Worm (Caenorhabditis elegans): ENCODE results near the gene abhd-12.

abhd-12 gene

ce11 chrV:8018919-8019318, 35.2 kb downstream of the abhd-12 start:
- no peak for TF ChIP-seq unc-62 (GFP tag; optimal IDR thresholded peaks at IDR 0.05)

DNA sequence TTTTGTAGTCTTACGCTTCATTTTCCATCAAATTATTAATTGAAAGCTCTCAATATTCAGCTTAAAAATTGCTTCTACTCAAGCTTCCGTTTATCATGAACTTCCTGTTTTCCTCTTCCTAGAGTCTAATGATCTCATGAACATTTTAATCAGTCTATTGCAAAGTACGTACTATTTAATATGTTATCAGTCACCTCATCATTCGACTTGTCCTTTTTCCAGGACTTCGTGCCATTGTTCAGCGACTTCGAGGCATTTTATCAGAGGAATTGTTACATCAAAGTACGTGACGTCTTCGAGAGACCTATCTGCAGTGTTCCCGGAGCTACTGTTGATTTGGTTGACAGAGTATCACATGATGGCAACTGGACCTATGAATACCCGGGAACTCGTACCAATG, 36.1 kb downstream of the abhd-12 start:
- TF ChIP-seq unc-62 (GFP tag; optimal IDR thresholded peaks at IDR 0.05) = no peak

- TF ChIP-seq unc-62 (GFP tag; optimal IDR thresholded peaks at IDR 0.05) = no peak
Measured at ce11 chrV:8022040-8022439, 38.4 kb downstream of the abhd-12 start, which contains the start of gene ech-3. TSS of gene ech-3 (plus strand) at chrV:8022217.

ce11 chrV:8024752-8025151, 41.1 kb downstream of the abhd-12 start, which contains the start of gene F43H9.3:
TSS of gene F43H9.3 (minus strand) at chrV:8024940.
- no peak for TF ChIP-seq unc-62 (GFP tag; optimal IDR thresholded peaks at IDR 0.05)

DNA sequence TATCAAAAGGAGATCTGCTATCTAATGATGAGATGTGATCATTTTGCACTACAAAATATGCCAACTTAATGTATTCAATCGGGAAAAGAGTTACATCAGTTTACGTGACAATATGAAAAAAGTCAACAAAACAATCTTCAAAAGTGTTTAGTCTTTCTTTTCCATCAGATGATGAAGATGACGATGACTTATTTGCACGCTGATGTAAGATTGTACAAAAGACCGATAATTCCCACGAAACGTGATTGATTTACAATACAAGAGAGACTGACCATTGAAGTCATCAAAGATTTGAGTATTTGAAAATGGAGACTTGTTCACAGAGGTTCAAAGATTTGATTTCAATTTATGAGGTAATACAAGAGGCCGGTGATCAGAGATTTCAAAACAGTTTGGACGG, 41.6 kb downstream of the abhd-12 start:
- no peak for TF ChIP-seq unc-62 (GFP tag; optimal IDR thresholded peaks at IDR 0.05)

DNA sequence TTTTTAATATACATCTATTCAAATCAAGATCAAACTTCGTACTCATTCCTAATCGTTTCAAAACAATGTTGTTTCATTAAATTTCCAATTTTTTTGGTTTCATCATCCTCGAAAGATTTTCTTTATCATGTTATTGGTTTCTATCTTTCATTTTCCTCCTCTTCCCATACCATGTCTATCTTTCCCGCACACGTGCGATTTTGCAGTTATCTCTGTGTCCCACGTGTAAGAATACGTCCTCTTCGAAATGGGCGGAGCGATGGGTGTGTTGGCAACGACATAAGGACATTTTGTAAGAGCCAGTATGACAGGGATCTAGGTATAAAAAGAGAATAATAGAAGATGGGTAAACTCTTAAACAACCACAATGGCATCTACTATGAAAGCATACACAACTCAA, 42.7 kb downstream of the abhd-12 start, which contains the start of gene F43H9.4:
Gene F43H9.4 (plus strand): TSS at position 366 of the 400 bp plus-strand sequence.
- TF ChIP-seq unc-62 (GFP tag; optimal IDR thresholded peaks at IDR 0.05) = no peak

DNA sequence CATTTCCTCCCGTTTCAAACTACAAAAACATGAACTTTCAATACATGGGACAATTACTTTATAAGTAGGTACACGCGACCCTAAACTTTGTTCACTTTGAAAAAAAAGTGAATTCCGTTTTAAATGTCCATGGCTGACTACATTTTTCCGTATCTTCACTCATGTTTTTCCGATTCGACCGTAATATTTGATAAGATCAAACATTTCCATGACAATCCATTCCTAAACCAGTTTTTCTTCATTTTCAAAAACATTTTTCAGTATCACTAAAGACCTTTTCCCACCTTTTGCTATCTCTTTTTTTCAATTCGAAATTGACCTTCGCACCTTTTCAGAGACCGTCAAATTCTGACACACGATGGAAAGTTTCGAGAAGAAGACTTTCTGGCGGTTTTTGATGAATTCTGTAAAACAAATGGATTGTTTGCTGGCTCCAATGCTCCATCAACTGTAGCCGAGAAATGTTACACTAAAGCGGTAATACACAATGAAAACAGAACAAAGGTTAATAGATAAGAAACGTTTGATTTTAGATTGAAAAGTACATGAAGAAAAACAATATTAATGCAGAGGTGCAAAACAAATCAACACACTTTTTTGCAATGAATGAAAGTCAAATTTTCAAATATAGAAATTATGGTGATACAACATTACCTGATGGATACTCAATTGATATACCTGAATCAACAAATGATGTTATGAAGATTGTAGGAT, 43.9 kb downstream of the abhd-12 start:
- no peak for TF ChIP-seq unc-62 (GFP tag; optimal IDR thresholded peaks at IDR 0.05)

DNA sequence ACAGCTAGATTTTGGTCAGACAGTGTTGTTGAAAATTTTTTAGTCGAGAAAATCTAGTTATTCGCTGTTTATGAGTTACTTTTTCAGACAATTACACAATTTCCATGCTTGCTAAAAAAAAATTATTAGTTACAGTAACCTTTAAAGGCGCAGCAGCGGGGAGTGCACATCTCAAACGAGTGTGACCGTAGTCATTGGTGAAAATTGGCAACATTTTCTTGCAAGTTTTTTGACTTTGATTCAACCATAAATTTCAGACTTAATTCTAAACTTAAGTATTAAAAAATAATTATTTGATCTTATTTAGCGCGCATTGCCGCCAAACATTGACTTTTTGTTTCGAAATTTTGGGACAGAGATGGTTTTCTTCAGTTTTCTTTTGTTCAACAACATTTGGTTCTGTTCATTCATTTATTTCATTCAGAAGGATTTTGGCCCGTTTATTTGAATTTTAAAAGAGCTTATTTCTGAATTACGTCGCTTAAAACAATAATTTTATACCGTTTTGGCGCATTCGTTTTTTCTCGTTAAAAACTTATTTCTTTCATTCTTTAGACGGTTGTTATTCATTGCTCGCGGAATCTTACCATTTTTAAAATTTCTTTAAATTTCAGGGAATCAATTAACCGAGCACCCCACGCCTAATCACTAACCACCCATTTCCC, 45.3 kb downstream of the abhd-12 start, which contains the start of gene oma-2:
Gene oma-2 (plus strand): TSS at position 615 of the 665 bp plus-strand sequence.
- TF ChIP-seq unc-62 (GFP tag; optimal IDR thresholded peaks at IDR 0.05) = no peak

DNA sequence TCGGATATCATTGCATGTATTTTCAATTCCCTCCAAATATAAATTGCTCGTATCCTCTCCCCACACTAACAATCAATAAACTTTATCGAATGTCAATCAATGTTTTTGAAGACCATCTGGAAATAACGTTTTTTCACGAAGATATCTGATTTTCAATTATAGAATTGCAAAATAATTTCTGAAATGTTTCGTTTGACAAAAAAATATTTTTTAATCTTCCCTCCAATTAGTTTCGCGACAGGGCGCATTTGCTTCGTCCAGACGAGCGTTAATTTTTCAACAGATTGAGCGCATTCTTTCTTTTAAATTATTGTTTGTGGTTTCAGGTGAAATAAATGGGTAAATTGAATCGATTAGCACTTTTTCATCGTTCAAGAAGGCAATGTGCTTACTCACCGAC, 47.4 kb downstream of the abhd-12 start, which contains the start of gene vars-1:
Gene vars-1 (plus strand): TSS at position 291 of the 400 bp plus-strand sequence.
- TF ChIP-seq unc-62 (GFP tag; optimal IDR thresholded peaks at IDR 0.05) = no peak

DNA sequence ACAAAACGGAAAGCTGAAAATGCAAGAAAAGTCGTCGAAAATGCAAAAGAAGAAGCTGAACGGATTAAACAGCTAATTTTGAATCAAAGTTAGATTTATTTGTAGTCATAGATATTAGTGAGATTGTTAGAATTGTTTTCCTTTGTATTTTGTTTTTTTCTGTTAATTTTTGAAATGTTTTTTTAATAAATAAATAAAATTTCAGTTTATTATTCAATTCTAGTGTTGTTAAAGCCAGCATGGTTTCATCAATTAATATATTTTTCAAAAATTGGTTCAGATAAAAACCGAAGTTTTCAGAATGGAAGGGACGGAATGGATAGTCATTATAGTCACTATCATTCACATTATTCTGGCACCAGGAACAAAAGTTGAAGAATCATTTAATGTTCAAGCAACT, 51.1 kb downstream of the abhd-12 start, which contains the start of gene algn-12:
Gene algn-12 (plus strand): TSS at position 301 of the 400 bp plus-strand sequence.
- no peak for TF ChIP-seq unc-62 (GFP tag; optimal IDR thresholded peaks at IDR 0.05)

Data from whole organism, dauer.